Worm (Caenorhabditis elegans): ENCODE results near the gene elt-3.

DNA sequence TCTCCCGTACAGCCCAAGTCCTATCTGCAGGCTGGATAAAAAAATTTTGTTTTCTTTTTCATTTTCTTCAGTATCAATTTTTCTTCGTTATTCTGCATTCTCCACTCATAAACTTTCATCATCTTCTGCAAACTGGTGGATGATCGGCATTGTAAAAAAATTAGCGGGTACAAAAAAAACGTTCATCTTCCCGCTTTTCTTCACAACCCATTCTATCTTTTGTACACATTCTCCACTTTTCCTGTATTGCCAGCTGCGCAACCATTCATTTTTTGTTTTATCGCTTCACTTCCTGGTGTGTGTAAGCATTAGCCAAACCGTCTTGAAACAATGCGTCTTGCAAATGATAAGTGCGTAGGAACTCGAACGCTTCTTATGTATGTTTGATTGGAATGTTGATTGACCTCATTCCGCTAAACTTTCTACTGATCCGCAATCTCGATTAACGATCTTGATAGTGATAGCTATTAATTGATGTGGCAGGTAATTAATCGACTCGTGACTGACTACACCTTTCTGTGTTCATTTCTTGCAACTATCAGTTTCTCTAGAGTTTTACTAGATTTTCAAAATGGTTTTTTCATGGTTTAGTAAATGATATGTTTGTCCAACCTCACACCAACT lies 39.9 kb downstream of the elt-3 start:
- no peak for TF ChIP-seq T22C8.4 (GFP tag; IDR thresholded peaks at IDR 0.05)
- TF ChIP-seq tab-1 (GFP tag; IDR thresholded peaks at IDR 0.05) = no peak
- no peak for TF ChIP-seq ref-1 (GFP tag; conservative IDR thresholded peaks at IDR 0.05)
- no peak for TF ChIP-seq ztf-29 (GFP tag; IDR thresholded peaks at IDR 0.05)
